Fruit fly (Drosophila melanogaster) whole organism, embryonic: ENCODE results near the gene Sp1.

Source experiments
- Awh ChIP-seq: fragments of 200-800 bp; sonication (Bioruptor generic); IDR thresholded peaks from 2 replicates; pipeline ENCODE4, ENCODE4 v1.3.6; 2022; ENCODE audit warnings: missing biosample characterization, missing genetic modification characterization
- CG10267 ChIP-seq: fragments of 200-800 bp; sonication (Bioruptor generic); optimal IDR thresholded peaks from 2 replicates; lab custom pipeline; 2018; ENCODE audit warnings: missing biosample characterization, mild to moderate bottlenecking, missing genetic modification characterization, moderate library complexity
- CG10274 ChIP-seq: fragments of 200-800 bp; sonication (Bioruptor generic); optimal IDR thresholded peaks from 3 replicates; lab custom pipeline; 2017; ENCODE audit warnings: missing biosample characterization, mild to moderate bottlenecking, missing genetic modification characterization
- CG10979 ChIP-seq: fragments of 200-800 bp; sonication (Bioruptor generic); optimal IDR thresholded peaks from 2 replicates; lab custom pipeline; 2018; ENCODE audit warnings: missing biosample characterization, mild to moderate bottlenecking, missing genetic modification characterization, moderate library complexity
- CG11085 ChIP-seq: fragments of 200-800 bp; sonication (Bioruptor generic); IDR thresholded peaks from 2 replicates; pipeline ENCODE4 v1.3.6; 2022; ENCODE audit warnings: missing biosample characterization, missing genetic modification characterization
- CG12391 ChIP-seq: fragments of 200-800 bp; sonication (Bioruptor generic); optimal IDR thresholded peaks from 3 replicates; lab custom pipeline; 2018; ENCODE audit warnings: missing biosample characterization, mild to moderate bottlenecking, missing genetic modification characterization, moderate library complexity
- CG14667 ChIP-seq: fragments of 200-800 bp; sonication (Bioruptor generic); IDR thresholded peaks from 2 replicates; pipeline ENCODE4 v1.3.6; 2022; ENCODE audit warnings: missing biosample characterization, missing genetic modification characterization
- CG14710 ChIP-seq: fragments of 200-800 bp; sonication (Bioruptor generic); optimal IDR thresholded peaks from 3 replicates; lab custom pipeline; 2019; ENCODE audit warnings: missing biosample characterization, mild to moderate bottlenecking, missing genetic modification characterization, moderate library complexity
- CG15479 ChIP-seq: fragments of 200-800 bp; sonication (Bioruptor generic); optimal IDR thresholded peaks from 3 replicates; lab custom pipeline; 2019; ENCODE audit warnings: missing biosample characterization, mild to moderate bottlenecking, missing genetic modification characterization, moderate library complexity
- CG15696 ChIP-seq: fragments of 200-800 bp; sonication (Bioruptor generic); optimal IDR thresholded peaks from 2 replicates; lab custom pipeline; 2019; ENCODE audit warnings: missing biosample characterization, mild to moderate bottlenecking, missing genetic modification characterization, moderate library complexity
- CG1602 ChIP-seq: fragments of 200-800 bp; sonication (Bioruptor generic); optimal IDR thresholded peaks from 3 replicates; lab custom pipeline; 2016; ENCODE audit warnings: missing biosample characterization, missing genetic modification characterization
- CG17361 ChIP-seq: fragments of 200-800 bp; sonication (Bioruptor generic); IDR thresholded peaks from 3 replicates; pipeline ENCODE4 v1.3.6; 2022; ENCODE audit warnings: missing biosample characterization, missing genetic modification characterization
- CG17829 ChIP-seq: fragments of 200-800 bp; optimal IDR thresholded peaks from 2 replicates; lab custom pipeline; 2019; ENCODE audit warnings: missing biosample characterization, mild to moderate bottlenecking, missing genetic modification characterization, moderate library complexity
- CG18262 ChIP-seq: fragments of 200-800 bp; optimal IDR thresholded peaks from 3 replicates; lab custom pipeline; 2019; ENCODE audit warnings: missing biosample characterization, mild to moderate bottlenecking, missing genetic modification characterization, moderate library complexity
- CG2712 ChIP-seq: fragments of 200-800 bp; optimal IDR thresholded peaks from 3 replicates; lab custom pipeline; 2019; ENCODE audit warnings: missing biosample characterization, mild to moderate bottlenecking, missing genetic modification characterization, moderate library complexity
- CG31441 ChIP-seq: fragments of 200-800 bp; sonication (Bioruptor generic); IDR thresholded peaks from 2 replicates; pipeline ENCODE4 v1.3.6; 2022; ENCODE audit warnings: missing biosample characterization, missing genetic modification characterization
- CG34224 ChIP-seq: fragments of 200-800 bp; sonication (Bioruptor generic); IDR thresholded peaks from 3 replicates; pipeline ENCODE4 v1.3.6; 2022; ENCODE audit warnings: missing biosample characterization, missing genetic modification characterization; ENCODE audit not compliant: partially characterized antibody
- CG6813 ChIP-seq: fragments of 200-800 bp; sonication (Bioruptor generic); optimal IDR thresholded peaks from 2 replicates; lab custom pipeline; 2017; ENCODE audit warnings: missing biosample characterization, missing genetic modification characterization, mild to moderate bottlenecking, moderate library complexity, missing genetic modification reagents
- CG7271 ChIP-seq: fragments of 200-800 bp; sonication (Bioruptor generic); optimal IDR thresholded peaks from 2 replicates; lab custom pipeline; 2018; ENCODE audit warnings: missing biosample characterization, mild to moderate bottlenecking, missing genetic modification characterization, moderate library complexity
- CG7839 ChIP-seq: fragments of 200-800 bp; sonication (Bioruptor generic); optimal IDR thresholded peaks from 3 replicates; lab custom pipeline; 2018; ENCODE audit warnings: missing biosample characterization, mild to moderate bottlenecking, missing genetic modification characterization, moderate library complexity
- CG8281 ChIP-seq: fragments of 200-800 bp; sonication (Bioruptor generic); optimal IDR thresholded peaks from 2 replicates; lab custom pipeline; 2018; ENCODE audit warnings: missing biosample characterization, mild to moderate bottlenecking, missing genetic modification characterization, moderate library complexity
- CG8924 ChIP-seq: fragments of 200-800 bp; optimal IDR thresholded peaks from 3 replicates; lab custom pipeline; 2019; ENCODE audit warnings: missing biosample characterization, mild to moderate bottlenecking, missing genetic modification characterization, moderate library complexity
- CG9727 ChIP-seq: fragments of 200-800 bp; sonication (Bioruptor generic); optimal IDR thresholded peaks from 3 replicates; lab custom pipeline; 2017; ENCODE audit warnings: missing biosample characterization, mild to moderate bottlenecking, missing genetic modification characterization
- H2.0 ChIP-seq: fragments of 200-800 bp; sonication (Bioruptor generic); IDR thresholded peaks from 2 replicates; pipeline ENCODE4 v1.3.6; 2022; ENCODE audit warnings: missing biosample characterization, missing genetic modification characterization
- NfI ChIP-seq: fragments of 200-800 bp; sonication (Bioruptor generic); optimal IDR thresholded peaks from 3 replicates; lab custom pipeline; 2018; ENCODE audit warnings: missing biosample characterization, mild to moderate bottlenecking, missing genetic modification characterization, moderate library complexity
- Ptx1 ChIP-seq: fragments of 200-800 bp; sonication (Bioruptor generic); IDR thresholded peaks from 2 replicates; pipeline ENCODE4 v1.3.6; 2022; ENCODE audit warnings: missing biosample characterization, missing genetic modification characterization
- Ravus ChIP-seq: fragments of 200-800 bp; sonication (Bioruptor generic); IDR thresholded peaks from 2 replicates; pipeline ENCODE4 v1.3.6; 2022; ENCODE audit warnings: missing biosample characterization, missing genetic modification characterization
- Rx ChIP-seq: fragments of 200-800 bp; sonication (Bioruptor generic); IDR thresholded peaks from 2 replicates; pipeline ENCODE4 v1.3.6; 2022; ENCODE audit warnings: missing biosample characterization, missing genetic modification characterization
- Sin3A ChIP-seq: fragments of >200 bp; optimal IDR thresholded peaks from 2 replicates; lab custom pipeline; 2018
- Xrp1 ChIP-seq: fragments of 200-800 bp; sonication (Bioruptor generic); IDR thresholded peaks from 2 replicates; pipeline ENCODE4 v1.3.6; 2022; ENCODE audit warnings: missing biosample characterization, missing genetic modification characterization
- bowl ChIP-seq: fragments of 200-800 bp; sonication (Bioruptor generic); IDR thresholded peaks from 2 replicates; pipeline ENCODE4 v1.3.6; 2022; ENCODE audit warnings: missing biosample characterization, missing genetic modification characterization
- chn ChIP-seq: fragments of 200-800 bp; sonication (Bioruptor generic); optimal IDR thresholded peaks from 2 replicates; lab custom pipeline; 2016; ENCODE audit warnings: missing biosample characterization, missing genetic modification characterization
- en ChIP-seq: fragments of 200-800 bp; sonication (Bioruptor generic); optimal IDR thresholded peaks from 2 replicates; lab custom pipeline; 2016; ENCODE audit warnings: missing biosample characterization, missing genetic modification characterization
- gem ChIP-seq: fragments of 200-800 bp; sonication (Bioruptor generic); optimal IDR thresholded peaks from 2 replicates; lab custom pipeline; 2019; ENCODE audit warnings: missing biosample characterization, mild to moderate bottlenecking, missing genetic modification characterization, moderate library complexity
- gsb ChIP-seq: fragments of 200-800 bp; sonication (Bioruptor generic); IDR thresholded peaks from 2 replicates; pipeline ENCODE4 v1.3.6; 2022; ENCODE audit warnings: missing biosample characterization, missing genetic modification characterization
- gsb-n ChIP-seq: fragments of 200-800 bp; sonication (Bioruptor generic); optimal IDR thresholded peaks from 3 replicates; lab custom pipeline; 2018; ENCODE audit warnings: missing biosample characterization, mild to moderate bottlenecking, missing genetic modification characterization
- hbn ChIP-seq: fragments of 200-800 bp; sonication (Bioruptor generic); IDR thresholded peaks from 2 replicates; pipeline ENCODE4 v1.3.6; 2022; ENCODE audit warnings: missing biosample characterization, missing genetic modification characterization; ENCODE audit not compliant: partially characterized antibody
- lilli ChIP-seq: fragments of 200-800 bp; sonication (Bioruptor generic); optimal IDR thresholded peaks from 3 replicates; lab custom pipeline; 2016; ENCODE audit warnings: missing biosample characterization, missing genetic modification characterization
- lola ChIP-seq, 3 experiments: fragments of >200 bp in 2 of 3; fragments of 200-800 bp in 1 of 3; sonication (Bioruptor generic) in 1 of 3; optimal IDR thresholded peaks; 2 replicates each; lab custom pipeline; 2017 to 2019; ENCODE audit warnings: missing biosample characterization in 3 of 3, missing genetic modification characterization in 3 of 3, mild to moderate bottlenecking in 1 of 3, moderate library complexity in 1 of 3
- nmo ChIP-seq: fragments of 200-800 bp; sonication (Bioruptor generic); optimal IDR thresholded peaks from 2 replicates; lab custom pipeline; 2018; ENCODE audit warnings: missing biosample characterization, mild to moderate bottlenecking, missing genetic modification characterization, moderate library complexity
- phol ChIP-seq: fragments of 200-800 bp; sonication (Bioruptor generic); optimal IDR thresholded peaks from 3 replicates; lab custom pipeline; 2018; ENCODE audit warnings: missing biosample characterization, mild to moderate bottlenecking, missing genetic modification characterization, moderate library complexity
- psq ChIP-seq: fragments of 200-800 bp; sonication (Bioruptor generic); optimal IDR thresholded peaks from 2 replicates; lab custom pipeline; 2017; ENCODE audit warnings: missing biosample characterization, missing genetic modification characterization
- sens ChIP-seq: fragments of 200-800 bp; sonication (Bioruptor generic); peaks from one replicate; lab custom pipeline; 2016; ENCODE audit warnings: missing biosample characterization, missing genetic modification characterization
- sens-2 ChIP-seq: fragments of 200-800 bp; sonication (Bioruptor generic); IDR thresholded peaks from 2 replicates; pipeline ENCODE4 v1.3.6; 2022; ENCODE audit warnings: missing biosample characterization, missing genetic modification characterization
- sim ChIP-seq: fragments of 200-800 bp; sonication (Bioruptor generic); IDR thresholded peaks from 2 replicates; pipeline ENCODE4 v1.3.6; 2022; ENCODE audit warnings: missing biosample characterization, missing genetic modification characterization
- tin ChIP-seq: fragments of 200-800 bp; sonication (Bioruptor generic); optimal IDR thresholded peaks from 3 replicates; lab custom pipeline; 2016; ENCODE audit warnings: missing biosample characterization, missing genetic modification characterization
- trem ChIP-seq: fragments of 200-800 bp; optimal IDR thresholded peaks from 3 replicates; lab custom pipeline; 2019; ENCODE audit warnings: missing biosample characterization, mild to moderate bottlenecking, missing genetic modification characterization, moderate library complexity
- zen ChIP-seq: fragments of 200-800 bp; sonication (Bioruptor generic); optimal IDR thresholded peaks from 3 replicates; lab custom pipeline; 2018; ENCODE audit warnings: missing biosample characterization, mild to moderate bottlenecking, missing genetic modification characterization, moderate library complexity
- zf30C ChIP-seq: fragments of 200-800 bp; sonication (Bioruptor generic); optimal IDR thresholded peaks from 3 replicates; lab custom pipeline; 2018; ENCODE audit warnings: missing biosample characterization, mild to moderate bottlenecking, missing genetic modification characterization

The Sp1 gene

dm6 chrX:9687623-9688022 is 41.8 kb upstream of the Sp1 start (continued):
- TF ChIP-seq CG14667 (GFP tag; lab: Robert Waterston, UW) (peak; percentile 81), H2.0 (GFP tag; lab: Robert Waterston, UW) (peak; percentile 88), CG17829 (tag; lab: Kevin White, UChicago) (peak; percentile 97), lola (GFP tag; optimal IDR thresholded peaks at IDR 0.05; lab: Kevin White, UChicago) (peak in 1 of 3 experiments; percentile 94)

dm6 chrX:9689129-9689528 is 40.3 kb upstream of the Sp1 start:
- TF ChIP-seq zen (tag; lab: Kevin White, UChicago) (peak; percentile 89), nmo (peak; percentile 22), Sin3A (lab: Kevin White, UChicago) (no peak), psq (no peak), CG9727 (peak; percentile 77), CG2712 (tag; lab: Kevin White, UChicago) (peak; percentile 61), CG10979 (tag; lab: Kevin White, UChicago) (peak; percentile 69), CG7839 (tag; lab: Kevin White, UChicago) (peak; percentile 15), hbn (GFP tag; lab: Robert Waterston, UW) (no peak), CG10274 (GFP tag; lab: Kevin White, UChicago) (no peak), CG12391 (tag; lab: Kevin White, UChicago) (peak; percentile 23), CG14710 (peak; percentile 59), CG34224 (GFP tag; lab: Robert Waterston, UW) (no peak), CG1602 (GFP tag; lab: Kevin White, UChicago) (no peak), CG7271 (tag; lab: Kevin White, UChicago) (peak; percentile 60), Awh (GFP tag; lab: Robert Waterston, UW) (no peak), sens-2 (GFP tag; lab: Robert Waterston, UW) (no peak), tin (GFP tag; lab: Kevin White, UChicago) (peak; percentile 17), phol (tag; lab: Kevin White, UChicago) (peak; percentile 46), CG18262 (tag; lab: Kevin White, UChicago) (peak; percentile 55), CG31441 (GFP tag; lab: Robert Waterston, UW) (peak; percentile 39; the same call in 1 of the 2 replicates), zf30C (peak; percentile 80), gsb-n (tag; lab: Kevin White, UChicago) (peak; percentile 1), CG15479 (GFP tag; lab: Kevin White, UChicago) (peak; percentile 34), CG11085 (GFP tag; lab: Robert Waterston, UW) (no peak), Ravus (no peak), CG15696 (tag; lab: Kevin White, UChicago) (peak; percentile 87), gem (tag; lab: Kevin White, UChicago) (peak; percentile 56), CG17361 (GFP tag; lab: Robert Waterston, UW) (0 out of 3 replicates have a peak, but pooled peaks have one; percentile 21), lilli (no peak), CG8924 (tag; lab: Kevin White, UChicago) (peak; percentile 55), Rx (GFP tag; lab: Robert Waterston, UW) (no peak), CG8281 (tag; lab: Kevin White, UChicago) (no peak), CG6813 (peak; percentile 13), bowl (no peak), CG10267 (tag; lab: Kevin White, UChicago) (peak; percentile 34), trem (peak; percentile 50), Xrp1 (GFP tag; lab: Robert Waterston, UW) (peak; percentile 68), sim (no peak), gsb (GFP tag; lab: Robert Waterston, UW) (no peak), sens (GFP tag; lab: Kevin White, UChicago) (peak; percentile 59), en (no peak), Ptx1 (GFP tag; lab: Robert Waterston, UW) (0 out of 2 replicates have a peak, but pooled peaks have one; percentile 19), chn (GFP tag; lab: Kevin White, UChicago) (no peak), NfI (GFP tag; lab: Kevin White, UChicago) (no peak)
